Worm (Caenorhabditis elegans) whole organism, L2 larva: ENCODE results near the gene ZC239.13.

Experiments used
- ama-1 ChIP-seq: fragments of 150-350 bp; optimal IDR thresholded peaks from 2 replicates; lab custom pipeline; 2018; ENCODE audit warnings: inconsistent platforms
- blmp-1 ChIP-seq: sonication (generic microtip); optimal IDR thresholded peaks from 2 replicates; lab custom pipeline; 2017; ENCODE audit warnings: missing genetic modification characterization, mild to moderate bottlenecking, missing compliant biosample characterization, antibody characterized with exemption, moderate library complexity; ENCODE audit not compliant: insufficient read depth
- ceh-16 ChIP-seq: fragments of 150-350 bp; optimal IDR thresholded peaks from 2 replicates; lab custom pipeline; 2014; ENCODE audit warnings: missing biosample characterization, missing genetic modification characterization
- egl-27 ChIP-seq: sonication (generic microtip); optimal IDR thresholded peaks from 3 replicates; lab custom pipeline; 2017; ENCODE audit warnings: missing biosample characterization, missing genetic modification reagents, missing genetic modification characterization
- elt-3 ChIP-seq: sonication (generic microtip); optimal IDR thresholded peaks from 2 replicates; lab custom pipeline; 2017; ENCODE audit warnings: missing biosample characterization, missing genetic modification characterization
- fos-1 ChIP-seq: fragments of 150-350 bp; optimal IDR thresholded peaks from 2 replicates; lab custom pipeline; 2014; ENCODE audit warnings: missing biosample characterization, missing genetic modification characterization
- gmeb-1 ChIP-seq: fragments of 150-350 bp; optimal IDR thresholded peaks from 2 replicates; lab custom pipeline; 2014; ENCODE audit warnings: missing biosample characterization, missing genetic modification characterization
- lin-13 ChIP-seq: fragments of 150-350 bp; optimal IDR thresholded peaks from 2 replicates; lab custom pipeline; 2014; ENCODE audit warnings: missing biosample characterization, missing genetic modification reagents, missing genetic modification characterization
- lin-39 ChIP-seq: fragments of 150-350 bp; optimal IDR thresholded peaks from 2 replicates; lab custom pipeline; 2014; ENCODE audit warnings: missing biosample characterization, missing genetic modification reagents, missing genetic modification characterization
- peb-1 ChIP-seq: fragments of 150-350 bp; optimal IDR thresholded peaks from 2 replicates; lab custom pipeline; 2014; ENCODE audit warnings: missing biosample characterization, missing genetic modification characterization
- sem-4 ChIP-seq: fragments of 150-350 bp; optimal IDR thresholded peaks from 2 replicates; lab custom pipeline; 2014; ENCODE audit warnings: missing biosample characterization, missing genetic modification reagents, missing genetic modification characterization
- skn-1 ChIP-seq: sonication (generic microtip); optimal IDR thresholded peaks from 2 replicates; lab custom pipeline; 2017; ENCODE audit warnings: missing biosample characterization, missing genetic modification characterization
- snpc-4 ChIP-seq: fragments of 150-350 bp; optimal IDR thresholded peaks from 2 replicates; lab custom pipeline; 2014; ENCODE audit warnings: missing biosample characterization, missing genetic modification characterization

- TF ChIP-seq blmp-1 (tag; lab: Kevin White, UChicago) (no peak), ama-1 (lab: Kevin White, UChicago) (no peak), snpc-4 (tag; lab: Kevin White, UChicago) (no peak), peb-1 (no peak), ceh-16 (tag; lab: Kevin White, UChicago) (no peak), fos-1 (tag; lab: Kevin White, UChicago) (peak; percentile 50), elt-3 (tag; lab: Kevin White, UChicago) (no peak), lin-39 (tag; lab: Kevin White, UChicago) (no peak), sem-4 (tag; lab: Kevin White, UChicago) (no peak), skn-1 (tag; lab: Kevin White, UChicago) (no peak), egl-27 (tag; lab: Kevin White, UChicago) (no peak), lin-13 (GFP tag; lab: Kevin White, UChicago) (peak; percentile 6), gmeb-1 (no peak)
Observed at ce11 chrII:3244758-3245157, 22.1 kb upstream of the ZC239.13 start.
